Fruit fly (Drosophila melanogaster) whole organism, adult: ENCODE data around the gene RhoGEF4.
A peak's percentile ranks its signal among the peaks of the same experiment; 100 is the strongest.

Source experiments
- CG11617 ChIP-seq: fragments of 200-800 bp; sonication (Bioruptor generic); optimal IDR thresholded peaks from 2 replicates; lab custom pipeline; 2017; ENCODE audit warnings: mild to moderate bottlenecking, missing biosample characterization, missing genetic modification reagents, missing genetic modification characterization
- CG12768 ChIP-seq: fragments of 200-800 bp; sonication (Bioruptor generic); optimal IDR thresholded peaks from 2 replicates; lab custom pipeline; 2017; ENCODE audit warnings: missing biosample characterization, missing genetic modification characterization, mild to moderate bottlenecking, moderate library complexity, missing genetic modification reagents
- CG14711 ChIP-seq: fragments of 200-800 bp; sonication (Bioruptor generic); optimal IDR thresholded peaks from 2 replicates; lab custom pipeline; 2018; ENCODE audit warnings: missing biosample characterization, mild to moderate bottlenecking, missing genetic modification characterization, moderate library complexity
- CG1620 ChIP-seq: fragments of 200-800 bp; sonication (Bioruptor generic); optimal IDR thresholded peaks from 2 replicates; lab custom pipeline; 2016; ENCODE audit warnings: missing biosample characterization, missing genetic modification characterization
- CG33017 ChIP-seq: fragments of 200-800 bp; sonication (Bioruptor generic); optimal IDR thresholded peaks from 2 replicates; lab custom pipeline; 2018; ENCODE audit warnings: missing biosample characterization, mild to moderate bottlenecking, missing genetic modification characterization, moderate library complexity
- CG5204 ChIP-seq: fragments of 200-800 bp; sonication (Bioruptor generic); optimal IDR thresholded peaks from 2 replicates; lab custom pipeline; 2016; ENCODE audit warnings: missing biosample characterization, missing genetic modification characterization
- CG7045 ChIP-seq: fragments of 200-800 bp; sonication (Bioruptor generic); optimal IDR thresholded peaks from 2 replicates; lab custom pipeline; 2017; ENCODE audit warnings: missing biosample characterization, mild to moderate bottlenecking, missing genetic modification characterization
- CG7101 ChIP-seq: fragments of 200-800 bp; sonication (Bioruptor generic); optimal IDR thresholded peaks from 2 replicates; lab custom pipeline; 2018; ENCODE audit warnings: missing biosample characterization, mild to moderate bottlenecking, missing genetic modification characterization, moderate library complexity
- Clk ChIP-seq: fragments of 200-800 bp; sonication (Bioruptor generic); optimal IDR thresholded peaks from 2 replicates; lab custom pipeline; 2017; ENCODE audit warnings: missing biosample characterization, missing genetic modification characterization
- Crg-1 ChIP-seq: fragments of 200-800 bp; sonication (Bioruptor generic); optimal IDR thresholded peaks from 2 replicates; lab custom pipeline; 2016; ENCODE audit warnings: missing biosample characterization, missing genetic modification characterization
- Hr96 ChIP-seq: fragments of 200-800 bp; sonication (Bioruptor generic); optimal IDR thresholded peaks from 2 replicates; lab custom pipeline; 2016; ENCODE audit warnings: missing biosample characterization, missing genetic modification characterization
- Mnt ChIP-seq: fragments of 200-800 bp; sonication (Bioruptor generic); optimal IDR thresholded peaks from 2 replicates; lab custom pipeline; 2016; ENCODE audit warnings: missing biosample characterization, mild to moderate bottlenecking, missing genetic modification characterization
- bab1 ChIP-seq: fragments of 200-800 bp; sonication (Bioruptor generic); optimal IDR thresholded peaks from 3 replicates; lab custom pipeline; 2019; ENCODE audit warnings: missing biosample characterization, mild to moderate bottlenecking, missing genetic modification characterization, moderate library complexity
- cic ChIP-seq: fragments of 200-800 bp; sonication (Bioruptor generic); optimal IDR thresholded peaks from 2 replicates; lab custom pipeline; 2017; ENCODE audit warnings: missing biosample characterization, mild to moderate bottlenecking, missing genetic modification characterization, moderate library complexity
- cnc ChIP-seq, 2 experiments: fragments of >200 bp; optimal IDR thresholded peaks; 2 replicates each; lab custom pipeline; 2017
- kay ChIP-seq: fragments of 200-800 bp; sonication (Bioruptor generic); peaks from one replicate; lab custom pipeline; 2016; ENCODE audit warnings: missing biosample characterization, missing genetic modification characterization, borderline replicate concordance
- ovo ChIP-seq: fragments of 200-800 bp; sonication (Bioruptor generic); optimal IDR thresholded peaks from 2 replicates; lab custom pipeline; 2016; ENCODE audit warnings: missing biosample characterization, missing genetic modification characterization
- pad ChIP-seq: fragments of 200-800 bp; sonication (Bioruptor generic); optimal IDR thresholded peaks from 3 replicates; lab custom pipeline; 2017; ENCODE audit warnings: missing biosample characterization, missing genetic modification characterization, mild to moderate bottlenecking, moderate library complexity, missing genetic modification reagents
- tj ChIP-seq: fragments of 200-800 bp; sonication (Bioruptor generic); optimal IDR thresholded peaks from 3 replicates; lab custom pipeline; 2017; ENCODE audit warnings: missing biosample characterization, mild to moderate bottlenecking, missing genetic modification characterization, moderate library complexity
- toe ChIP-seq: fragments of 200-800 bp; sonication (Bioruptor generic); optimal IDR thresholded peaks from 2 replicates; lab custom pipeline; 2016; ENCODE audit warnings: missing biosample characterization, missing genetic modification characterization

Gene RhoGEF4

dm6 chr3L:7338786-7339185, 15.6 kb upstream of the RhoGEF4 start:
- TF ChIP-seq bab1 (no peak), ovo (GFP tag; lab: Kevin White, UChicago) (peak; percentile 20), CG7101 (tag; lab: Kevin White, UChicago) (peak; percentile 54), Mnt (GFP tag; lab: Kevin White, UChicago) (peak; percentile 2), CG12768 (GFP tag; lab: Kevin White, UChicago) (peak; percentile 31), CG1620 (GFP tag; lab: Kevin White, UChicago) (peak; percentile 52), kay (GFP tag; lab: Kevin White, UChicago) (no peak), Hr96 (no peak), Crg-1 (GFP tag; lab: Kevin White, UChicago) (peak; percentile 66), pad (GFP tag; lab: Kevin White, UChicago) (peak; percentile 50)

- TF ChIP-seq bab1 (peak; percentile 52), CG11617 (GFP tag; lab: Kevin White, UChicago) (no peak), CG14711 (tag; lab: Kevin White, UChicago) (peak; percentile 5), pad (GFP tag; lab: Kevin White, UChicago) (no peak), Mnt (GFP tag; lab: Kevin White, UChicago) (peak; percentile 55), Crg-1 (GFP tag; lab: Kevin White, UChicago) (no peak), Hr96 (no peak)
These were observed 11.8 kb upstream of the RhoGEF4 start, which contains the start of the genes wrm1 and wrm2 for dm6 chr3L:7334990-7335389. wrm1 (minus strand) TSS chr3L:7335226. wrm2 (minus strand) TSS chr3L:7335226.

- peak; percentile 90 for TF ChIP-seq CG7045 (GFP tag; lab: Kevin White, UChicago)
- peak; percentile 80 for TF ChIP-seq Crg-1 (GFP tag; lab: Kevin White, UChicago)
- no peak for TF ChIP-seq cnc (optimal IDR thresholded peaks at IDR 0.05; lab: Kevin White, UChicago)
- TF ChIP-seq toe (GFP tag; lab: Kevin White, UChicago), result no peak
- TF ChIP-seq CG14711 (tag; lab: Kevin White, UChicago), result peak; percentile 99
- TF ChIP-seq Clk (GFP tag; lab: Kevin White, UChicago), result peak; percentile 51
- TF ChIP-seq ovo (GFP tag; lab: Kevin White, UChicago), result peak; percentile 80
- TF ChIP-seq CG7101 (tag; lab: Kevin White, UChicago), result peak; percentile 96
- TF ChIP-seq Mnt (GFP tag; lab: Kevin White, UChicago), result peak; percentile 70
- TF ChIP-seq Hr96, result no peak
- TF ChIP-seq CG11617 (GFP tag; lab: Kevin White, UChicago), result peak; percentile 96
- TF ChIP-seq kay (GFP tag; lab: Kevin White, UChicago), result no peak
- TF ChIP-seq bab1, result peak; percentile 86
- TF ChIP-seq CG12768 (GFP tag; lab: Kevin White, UChicago), result peak; percentile 90
- peak; percentile 75 for TF ChIP-seq CG1620 (GFP tag; lab: Kevin White, UChicago)
- peak; percentile 69 for TF ChIP-seq pad (GFP tag; lab: Kevin White, UChicago)
- peak; percentile 88 for TF ChIP-seq tj (GFP tag; lab: Kevin White, UChicago)
- TF ChIP-seq CG33017, result peak; percentile 93
- TF ChIP-seq CG5204 (GFP tag; lab: Kevin White, UChicago), result no peak
- TF ChIP-seq cic, result peak; percentile 69
These were observed 5.5 kb upstream of the RhoGEF4 start, which contains the start of the genes mrva, CG42307 and mus312 for dm6 chr3L:7328567-7329253. mrva (minus strand) TSS chr3L:7328842. CG42307 (plus strand) TSS chr3L:7329132. mus312 (plus strand) TSS chr3L:7329132.

dm6 chr3L:7326676-7327075, 3.5 kb upstream of the RhoGEF4 start:
- no peak for TF ChIP-seq CG5204 (GFP tag; lab: Kevin White, UChicago)
- no peak for TF ChIP-seq Hr96
- TF ChIP-seq toe (GFP tag; lab: Kevin White, UChicago), result no peak
- no peak for TF ChIP-seq kay (GFP tag; lab: Kevin White, UChicago)

- TF ChIP-seq Mnt (GFP tag; lab: Kevin White, UChicago) (no peak), CG11617 (GFP tag; lab: Kevin White, UChicago) (no peak), CG1620 (GFP tag; lab: Kevin White, UChicago) (no peak), Hr96 (no peak), Crg-1 (GFP tag; lab: Kevin White, UChicago) (no peak), tj (GFP tag; lab: Kevin White, UChicago) (no peak), CG12768 (GFP tag; lab: Kevin White, UChicago) (no peak), bab1 (no peak), CG5204 (GFP tag; lab: Kevin White, UChicago) (no peak), CG7045 (GFP tag; lab: Kevin White, UChicago) (no peak), toe (GFP tag; lab: Kevin White, UChicago) (no peak), Clk (GFP tag; lab: Kevin White, UChicago) (no peak), pad (GFP tag; lab: Kevin White, UChicago) (no peak), cic (no peak), CG7101 (tag; lab: Kevin White, UChicago) (no peak), cnc (optimal IDR thresholded peaks at IDR 0.05; lab: Kevin White, UChicago) (no peak)
These were observed 3.4 kb downstream of the RhoGEF4 start, which contains the start of gene CG8607 for dm6 chr3L:7319768-7320167. CG8607 (plus strand) TSS chr3L:7320068.

- TF ChIP-seq pad (GFP tag; lab: Kevin White, UChicago), result no peak
- no peak for TF ChIP-seq CG11617 (GFP tag; lab: Kevin White, UChicago)
- no peak for TF ChIP-seq Hr96
- TF ChIP-seq Clk (GFP tag; lab: Kevin White, UChicago), result no peak
- no peak for TF ChIP-seq CG12768 (GFP tag; lab: Kevin White, UChicago)
- no peak for TF ChIP-seq CG14711 (tag; lab: Kevin White, UChicago)
These were observed 9.1 kb downstream of the RhoGEF4 start for dm6 chr3L:7314133-7314532.
